Fruit fly (Drosophila melanogaster) whole organism, embryonic: ENCODE data around the gene mRpS11.

Source experiments
- B-H1 ChIP-seq: fragments of 200-800 bp; sonication (Bioruptor generic); IDR thresholded peaks from 3 replicates; pipeline ENCODE4 v1.3.6; 2022; ENCODE audit warnings: missing biosample characterization, missing genetic modification characterization
- Bdp1 ChIP-seq: fragments of 200-800 bp; sonication (Bioruptor generic); optimal IDR thresholded peaks from 3 replicates; lab custom pipeline; 2016; ENCODE audit warnings: missing biosample characterization, missing genetic modification characterization
- Bteb2 ChIP-seq: fragments of 200-800 bp; sonication (Bioruptor generic); optimal IDR thresholded peaks from 2 replicates; lab custom pipeline; 2016; ENCODE audit warnings: missing biosample characterization, missing genetic modification characterization
- CG1024 ChIP-seq: fragments of 200-800 bp; sonication (Bioruptor generic); IDR thresholded peaks from 2 replicates; pipeline ENCODE4 v1.3.6; 2022; ENCODE audit warnings: missing biosample characterization, missing genetic modification characterization
- CG10366 ChIP-seq: fragments of 200-800 bp; sonication (Bioruptor generic); IDR thresholded peaks from 2 replicates; pipeline ENCODE4 v1.3.6; 2022; ENCODE audit warnings: missing biosample characterization, missing genetic modification characterization
- CG10431 ChIP-seq: fragments of 200-800 bp; sonication (Bioruptor generic); optimal IDR thresholded peaks from 3 replicates; lab custom pipeline; 2018; ENCODE audit warnings: missing biosample characterization, mild to moderate bottlenecking, missing genetic modification characterization
- CG13424 ChIP-seq: fragments of 200-800 bp; sonication (Bioruptor generic); optimal IDR thresholded peaks from 2 replicates; lab custom pipeline; 2019; ENCODE audit warnings: missing biosample characterization, mild to moderate bottlenecking, missing genetic modification characterization, moderate library complexity
- CG14710 ChIP-seq: fragments of 200-800 bp; sonication (Bioruptor generic); optimal IDR thresholded peaks from 3 replicates; lab custom pipeline; 2019; ENCODE audit warnings: missing biosample characterization, mild to moderate bottlenecking, missing genetic modification characterization, moderate library complexity
- CG15696 ChIP-seq: fragments of 200-800 bp; sonication (Bioruptor generic); optimal IDR thresholded peaks from 2 replicates; lab custom pipeline; 2019; ENCODE audit warnings: missing biosample characterization, mild to moderate bottlenecking, missing genetic modification characterization, moderate library complexity
- CG17385 ChIP-seq: fragments of 200-800 bp; sonication (Bioruptor generic); optimal IDR thresholded peaks from 3 replicates; lab custom pipeline; 2018; ENCODE audit warnings: missing biosample characterization, mild to moderate bottlenecking, missing genetic modification characterization
- CG17612 ChIP-seq: fragments of 200-800 bp; sonication (Bioruptor generic); IDR thresholded peaks from 2 replicates; pipeline ENCODE4 v1.3.6; 2022; ENCODE audit warnings: missing biosample characterization, missing genetic modification characterization
- CG18476 ChIP-seq: fragments of 200-800 bp; sonication (Bioruptor generic); optimal IDR thresholded peaks from 2 replicates; lab custom pipeline; 2016; ENCODE audit warnings: missing biosample characterization, mild to moderate bottlenecking, missing genetic modification characterization
- CG32772 ChIP-seq: fragments of 200-800 bp; sonication (Bioruptor generic); IDR thresholded peaks from 2 replicates; pipeline ENCODE4 v1.3.6; 2022; ENCODE audit warnings: missing biosample characterization, missing genetic modification characterization
- CG3995 ChIP-seq: fragments of 200-800 bp; sonication (Bioruptor generic); optimal IDR thresholded peaks from 3 replicates; lab custom pipeline; 2016; ENCODE audit warnings: missing biosample characterization, missing genetic modification characterization
- CG4730 ChIP-seq: fragments of 200-800 bp; sonication (Bioruptor generic); IDR thresholded peaks from 2 replicates; pipeline ENCODE4 v1.3.6; 2022; ENCODE audit warnings: missing biosample characterization, missing genetic modification characterization
- CG4820 ChIP-seq: fragments of 200-800 bp; sonication (Bioruptor generic); optimal IDR thresholded peaks from 3 replicates; lab custom pipeline; 2016; ENCODE audit warnings: missing biosample characterization, missing genetic modification characterization
- CG6272 ChIP-seq: fragments of 200-800 bp; sonication (Bioruptor generic); IDR thresholded peaks from 2 replicates; pipeline ENCODE4 v1.3.6; 2022; ENCODE audit warnings: missing biosample characterization, missing genetic modification characterization
- CG7786 ChIP-seq: fragments of 200-800 bp; sonication (Bioruptor generic); optimal IDR thresholded peaks from 2 replicates; lab custom pipeline; 2016; ENCODE audit warnings: missing biosample characterization, missing genetic modification characterization
- CG9609 ChIP-seq: fragments of 200-800 bp; sonication (Bioruptor generic); optimal IDR thresholded peaks from 3 replicates; lab custom pipeline; 2016; ENCODE audit warnings: missing biosample characterization, missing genetic modification characterization
- Chrac-16 ChIP-seq: fragments of 200-800 bp; sonication (Bioruptor generic); optimal IDR thresholded peaks from 3 replicates; lab custom pipeline; 2016; ENCODE audit warnings: missing biosample characterization, missing genetic modification characterization
- D19A ChIP-seq: fragments of 200-800 bp; optimal IDR thresholded peaks from 3 replicates; lab custom pipeline; 2019; ENCODE audit warnings: missing biosample characterization, mild to moderate bottlenecking, missing genetic modification characterization, moderate library complexity
- Dfd ChIP-seq, 2 experiments: fragments of >200 bp; optimal IDR thresholded peaks; 2 replicates each; lab custom pipeline; 2017; ENCODE audit warnings: missing biosample characterization in 2 of 2, missing genetic modification characterization in 2 of 2
- Dref ChIP-seq: fragments of 200-800 bp; sonication (Bioruptor generic); IDR thresholded peaks from 2 replicates; pipeline ENCODE4 v1.3.6; 2022; ENCODE audit warnings: missing biosample characterization, missing genetic modification characterization
- ERR ChIP-seq: fragments of 200-800 bp; sonication (Bioruptor generic); optimal IDR thresholded peaks from 2 replicates; lab custom pipeline; 2016; ENCODE audit warnings: missing biosample characterization, missing genetic modification characterization
- Ets65A ChIP-seq: fragments of 200-800 bp; sonication (Bioruptor generic); peaks from one replicate; lab custom pipeline; 2016; ENCODE audit warnings: missing biosample characterization, missing genetic modification characterization
- Gug ChIP-seq: fragments of 200-800 bp; sonication (Bioruptor generic); IDR thresholded peaks from 4 replicates; pipeline ENCODE4 v1.3.6; 2022; ENCODE audit warnings: missing biosample characterization, missing genetic modification characterization
- Kr ChIP-seq: fragments of 200-800 bp; sonication (Bioruptor generic); optimal IDR thresholded peaks from 2 replicates; lab custom pipeline; 2017; ENCODE audit warnings: missing biosample characterization, mild to moderate bottlenecking, missing genetic modification characterization
- Optix ChIP-seq: fragments of 200-800 bp; sonication (Bioruptor generic); IDR thresholded peaks from 3 replicates; pipeline ENCODE4 v1.3.6; 2022; ENCODE audit warnings: missing biosample characterization, missing genetic modification characterization
- Rx ChIP-seq: fragments of 200-800 bp; sonication (Bioruptor generic); IDR thresholded peaks from 2 replicates; pipeline ENCODE4 v1.3.6; 2022; ENCODE audit warnings: missing biosample characterization, missing genetic modification characterization
- Sin3A ChIP-seq: fragments of >200 bp; optimal IDR thresholded peaks from 2 replicates; lab custom pipeline; 2018
- Spps ChIP-seq: fragments of 200-800 bp; sonication (Bioruptor generic); optimal IDR thresholded peaks from 2 replicates; lab custom pipeline; 2018; ENCODE audit warnings: missing biosample characterization, mild to moderate bottlenecking, missing genetic modification characterization
- Usf ChIP-seq: fragments of 200-800 bp; sonication (Bioruptor generic); optimal IDR thresholded peaks from 2 replicates; lab custom pipeline; 2017; ENCODE audit warnings: missing genotype, missing biosample characterization, missing genetic modification characterization
- Vsx1 ChIP-seq: fragments of 200-800 bp; sonication (Bioruptor generic); optimal IDR thresholded peaks from 2 replicates; lab custom pipeline; 2017; ENCODE audit warnings: missing biosample characterization, mild to moderate bottlenecking, missing genetic modification characterization, missing genetic modification reagents
- YL-1 ChIP-seq: fragments of 200-800 bp; sonication (Bioruptor generic); optimal IDR thresholded peaks from 3 replicates; lab custom pipeline; 2017; ENCODE audit warnings: missing biosample characterization, mild to moderate bottlenecking, missing genetic modification characterization
- amos ChIP-seq: fragments of 200-800 bp; sonication (Bioruptor generic); IDR thresholded peaks from 2 replicates; pipeline ENCODE4 v1.3.6; 2022; ENCODE audit warnings: missing biosample characterization, missing genetic modification characterization; ENCODE audit not compliant: partially characterized antibody
- ap ChIP-seq: fragments of 200-800 bp; sonication (Bioruptor generic); IDR thresholded peaks from 2 replicates; pipeline ENCODE4 v1.3.6; 2022; ENCODE audit warnings: missing biosample characterization, missing genetic modification characterization
- disco-r ChIP-seq: fragments of 200-800 bp; sonication (Bioruptor generic); optimal IDR thresholded peaks from 2 replicates; lab custom pipeline; 2016; ENCODE audit warnings: missing biosample characterization, missing genetic modification characterization
- gsb ChIP-seq: fragments of 200-800 bp; sonication (Bioruptor generic); IDR thresholded peaks from 2 replicates; pipeline ENCODE4 v1.3.6; 2022; ENCODE audit warnings: missing biosample characterization, missing genetic modification characterization
- gt ChIP-seq: fragments of 200-800 bp; sonication (Bioruptor generic); IDR thresholded peaks from 2 replicates; pipeline ENCODE4 v1.3.6; 2022; ENCODE audit warnings: missing biosample characterization, missing genetic modification characterization
- ham ChIP-seq: fragments of 200-800 bp; sonication (Bioruptor generic); IDR thresholded peaks from 2 replicates; pipeline ENCODE4 v1.3.6; 2022; ENCODE audit warnings: missing biosample characterization, missing genetic modification characterization
- hbn ChIP-seq: fragments of 200-800 bp; sonication (Bioruptor generic); IDR thresholded peaks from 2 replicates; pipeline ENCODE4 v1.3.6; 2022; ENCODE audit warnings: missing biosample characterization, missing genetic modification characterization; ENCODE audit not compliant: partially characterized antibody
- luna ChIP-seq: fragments of 200-800 bp; sonication (Bioruptor generic); optimal IDR thresholded peaks from 2 replicates; lab custom pipeline; 2016; ENCODE audit warnings: missing biosample characterization, missing genetic modification characterization
- nerfin-2 ChIP-seq: fragments of 200-800 bp; sonication (Bioruptor generic); IDR thresholded peaks from 2 replicates; pipeline ENCODE4 v1.3.6; 2022; ENCODE audit warnings: missing biosample characterization, missing genetic modification characterization; ENCODE audit not compliant: partially characterized antibody
- onecut ChIP-seq: fragments of 200-800 bp; sonication (Bioruptor generic); IDR thresholded peaks from 2 replicates; pipeline ENCODE4 v1.3.6; 2022; ENCODE audit warnings: missing biosample characterization, missing genetic modification characterization
- org-1 ChIP-seq: fragments of 200-800 bp; sonication (Bioruptor generic); optimal IDR thresholded peaks from 2 replicates; lab custom pipeline; 2017; ENCODE audit warnings: missing biosample characterization, missing genetic modification characterization
- pho ChIP-seq: fragments of 200-800 bp; sonication (Bioruptor generic); optimal IDR thresholded peaks from 2 replicates; lab custom pipeline; 2016; ENCODE audit warnings: missing biosample characterization, missing genetic modification characterization
- pros ChIP-seq: fragments of 200-800 bp; sonication (Bioruptor generic); optimal IDR thresholded peaks from 3 replicates; lab custom pipeline; 2019; ENCODE audit warnings: missing biosample characterization, mild to moderate bottlenecking, missing genetic modification characterization, moderate library complexity
- ranshi ChIP-seq: fragments of 200-800 bp; sonication (Bioruptor generic); IDR thresholded peaks from 2 replicates; pipeline ENCODE4 v1.3.6; 2022; ENCODE audit warnings: missing biosample characterization, missing genetic modification characterization
- ro ChIP-seq: fragments of 200-800 bp; sonication (Bioruptor generic); IDR thresholded peaks from 2 replicates; pipeline ENCODE4 v1.3.6; 2022; ENCODE audit warnings: missing biosample characterization, missing genetic modification characterization
- sima ChIP-seq: fragments of 200-800 bp; sonication (Bioruptor generic); optimal IDR thresholded peaks from 2 replicates; lab custom pipeline; 2016; ENCODE audit warnings: missing biosample characterization, missing genetic modification characterization
- unc-4 ChIP-seq: fragments of 200-800 bp; sonication (Bioruptor generic); IDR thresholded peaks from 2 replicates; pipeline ENCODE4 v1.3.6; 2022; ENCODE audit warnings: missing biosample characterization, missing genetic modification characterization; ENCODE audit not compliant: partially characterized antibody
- wdn ChIP-seq: fragments of 200-800 bp; sonication (Bioruptor generic); IDR thresholded peaks from 2 replicates; pipeline ENCODE4 v1.3.6; 2022; ENCODE audit warnings: missing biosample characterization, missing genetic modification characterization

The mRpS11 gene

DNA sequence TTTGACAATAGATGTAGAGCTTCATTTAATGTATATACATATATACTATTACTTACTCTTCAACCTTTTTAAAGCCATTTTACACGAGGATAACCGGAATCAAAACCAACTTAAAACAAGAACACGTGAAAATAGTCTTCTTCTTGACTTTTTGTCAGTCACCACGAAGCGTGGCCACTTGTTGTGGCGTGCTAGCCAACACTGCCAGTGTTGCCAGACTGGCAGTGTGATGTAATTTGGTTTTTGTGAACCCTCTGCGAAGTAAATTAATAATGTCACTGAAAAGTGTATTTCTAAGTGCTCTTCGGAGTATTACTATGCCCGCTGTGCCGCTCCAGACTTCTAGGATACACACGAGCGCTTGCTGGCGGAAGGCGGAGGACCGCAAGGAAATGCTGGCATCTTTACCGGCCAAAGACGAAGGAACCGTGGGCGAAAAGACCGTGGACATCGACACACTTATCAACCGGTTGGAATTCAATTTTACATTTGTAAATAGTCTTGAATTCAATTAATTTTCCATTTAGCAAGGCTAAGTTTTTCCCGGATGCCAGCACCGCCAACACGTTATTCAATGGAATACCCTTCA, at the start of gene mRpS11, which contains the start of gene Ns1 (continued):
- no peak for TF ChIP-seq CG1024 (GFP tag; lab: Robert Waterston, UW)
- no peak for TF ChIP-seq gsb (GFP tag; lab: Robert Waterston, UW)
- no peak for TF ChIP-seq Bteb2 (GFP tag; lab: Kevin White, UChicago)
- TF ChIP-seq CG7786, result peak; percentile 55
- no peak for TF ChIP-seq Kr
- TF ChIP-seq CG9609, result no peak
- TF ChIP-seq CG18476 (GFP tag; lab: Kevin White, UChicago), result no peak
- TF ChIP-seq CG10366 (GFP tag; lab: Robert Waterston, UW), result no peak
- TF ChIP-seq CG32772 (GFP tag; lab: Robert Waterston, UW), result no peak
- TF ChIP-seq CG17385 (GFP tag; lab: Kevin White, UChicago), result peak; percentile 98
- TF ChIP-seq hbn, result no peak
- peak; percentile 45; the same call in 1 of the 2 replicates for TF ChIP-seq ranshi
- TF ChIP-seq CG10431, result no peak
- peak; percentile 62 for TF ChIP-seq CG14710
- TF ChIP-seq CG4730, result no peak
- no peak for TF ChIP-seq Optix
- TF ChIP-seq Dfd (GFP tag; optimal IDR thresholded peaks at IDR 0.05; lab: Kevin White, UChicago), result no peak
- no peak for TF ChIP-seq Spps (tag; lab: Kevin White, UChicago)
- no peak for TF ChIP-seq ERR (GFP tag; lab: Kevin White, UChicago)
- no peak for TF ChIP-seq ap (GFP tag; lab: Robert Waterston, UW)
- TF ChIP-seq unc-4 (GFP tag; lab: Robert Waterston, UW), result no peak
- TF ChIP-seq gt (GFP tag; lab: Robert Waterston, UW), result no peak
- TF ChIP-seq CG6272 (GFP tag; lab: Robert Waterston, UW), result no peak
- no peak; the same call in 1 of the 2 replicates for TF ChIP-seq Dref (GFP tag; lab: Robert Waterston, UW)
- peak; percentile 0 for TF ChIP-seq CG4820
- peak; percentile 36; the same call in 1 of the 2 replicates for TF ChIP-seq amos
- peak; percentile 39; the same call in 1 of the 2 replicates for TF ChIP-seq onecut (GFP tag; lab: Robert Waterston, UW)
- TF ChIP-seq Chrac-16 (GFP tag; lab: Kevin White, UChicago), result peak; percentile 14
- no peak for TF ChIP-seq nerfin-2 (GFP tag; lab: Robert Waterston, UW)
- TF ChIP-seq luna, result no peak
- peak; percentile 24 for TF ChIP-seq pho (GFP tag; lab: Kevin White, UChicago)
- no peak for TF ChIP-seq sima (GFP tag; lab: Kevin White, UChicago)
- TF ChIP-seq disco-r (GFP tag; lab: Kevin White, UChicago), result peak; percentile 3
- TF ChIP-seq ro (GFP tag; lab: Robert Waterston, UW), result no peak
- TF ChIP-seq Rx (GFP tag; lab: Robert Waterston, UW), result no peak
- TF ChIP-seq pros (GFP tag; lab: Kevin White, UChicago), result no peak
- TF ChIP-seq org-1, result no peak
- no peak for TF ChIP-seq CG17612
- peak; percentile 94 for TF ChIP-seq Ets65A (GFP tag; lab: Kevin White, UChicago)
- peak; percentile 100 for TF ChIP-seq YL-1 (GFP tag; lab: Kevin White, UChicago)
- no peak for TF ChIP-seq Vsx1
- no peak for TF ChIP-seq B-H1
- no peak for TF ChIP-seq Bdp1 (GFP tag; lab: Kevin White, UChicago)
- peak; percentile 14 for TF ChIP-seq CG13424
- peak; percentile 10 for TF ChIP-seq D19A (tag; lab: Kevin White, UChicago)
- TF ChIP-seq CG3995 (GFP tag; lab: Kevin White, UChicago), result peak; percentile 73
- no peak for TF ChIP-seq CG15696 (tag; lab: Kevin White, UChicago)
- no peak; the same call in 3 of the 4 replicates for TF ChIP-seq Gug (GFP tag; lab: Robert Waterston, UW)
- TF ChIP-seq Sin3A (lab: Kevin White, UChicago), result peak; percentile 79
- TF ChIP-seq Usf (GFP tag; lab: Kevin White, UChicago), result no peak
- TF ChIP-seq wdn (GFP tag; lab: Robert Waterston, UW), result no peak
- no peak for TF ChIP-seq ham
